Worm (Caenorhabditis elegans): ENCODE data around the gene ent-4.

Gene ent-4

DNA sequence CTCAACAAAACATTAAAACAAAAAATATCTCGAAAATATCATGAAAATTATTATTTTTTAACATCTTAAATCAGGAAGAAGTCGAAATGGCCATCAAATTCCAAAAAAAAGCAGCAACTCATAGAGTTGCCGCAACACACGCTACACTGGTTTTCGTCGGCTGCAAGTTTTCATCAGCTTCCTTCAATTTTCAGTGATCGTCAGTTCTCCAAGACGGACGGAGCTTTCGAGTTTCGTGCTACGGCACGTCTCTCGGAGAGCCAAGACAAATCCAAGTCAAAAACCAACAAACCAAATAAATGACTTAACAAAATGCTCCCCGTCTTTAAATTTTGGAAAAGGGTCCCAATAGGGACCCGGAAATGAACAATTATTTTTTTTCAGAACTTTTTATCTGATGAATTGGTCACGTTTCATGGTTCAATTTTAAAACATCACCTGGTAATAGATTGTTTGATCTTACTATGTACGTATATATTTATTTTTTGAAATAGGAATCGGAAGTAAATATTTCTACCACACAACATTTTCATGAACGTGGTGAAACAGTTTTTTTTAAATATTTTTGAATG, 17.6 kb upstream of the ent-4 start:
- no peak for TF ChIP-seq hif-1 (tag; optimal IDR thresholded peaks at IDR 0.05)
- no peak for TF ChIP-seq php-3 (GFP tag; IDR thresholded peaks at IDR 0.05)
- peak; percentile 98 for TF ChIP-seq snpc-1.2 (GFP tag; IDR thresholded peaks at IDR 0.05)
- TF ChIP-seq zip-2 (tag; optimal IDR thresholded peaks at IDR 0.05): no peak
- no peak for TF ChIP-seq sdz-12 (GFP tag; optimal IDR thresholded peaks at IDR 0.05)
- no peak for TF ChIP-seq unc-62 (GFP tag; optimal IDR thresholded peaks at IDR 0.05 in 1 of 2)
- no peak for TF ChIP-seq unc-62 (tag; optimal IDR thresholded peaks at IDR 0.05)
- no peak for TF ChIP-seq lir-3 (tag; optimal IDR thresholded peaks at IDR 0.05)
- no peak for TF ChIP-seq dpl-1 (GFP tag; optimal IDR thresholded peaks at IDR 0.05)
- TF ChIP-seq arid-1 (GFP tag; conservative IDR thresholded peaks at IDR 0.05): no peak
- no peak for TF ChIP-seq egl-43 (GFP tag; IDR thresholded peaks at IDR 0.05)
- no peak for TF ChIP-seq daf-12 (tag; optimal IDR thresholded peaks at IDR 0.05)
- no peak for TF ChIP-seq lin-29 (GFP tag; IDR thresholded peaks at IDR 0.05)
- TF ChIP-seq F49E8.2 (tag; optimal IDR thresholded peaks at IDR 0.05; ENCODE audit: borderline replicate concordance): peak; percentile 41
- TF ChIP-seq hlh-11 (tag; optimal IDR thresholded peaks at IDR 0.05): no peak
- no peak for TF ChIP-seq fkh-10 (GFP tag; optimal IDR thresholded peaks at IDR 0.05)
- no peak for TF ChIP-seq nhr-6 (tag; optimal IDR thresholded peaks at IDR 0.05)

DNA sequence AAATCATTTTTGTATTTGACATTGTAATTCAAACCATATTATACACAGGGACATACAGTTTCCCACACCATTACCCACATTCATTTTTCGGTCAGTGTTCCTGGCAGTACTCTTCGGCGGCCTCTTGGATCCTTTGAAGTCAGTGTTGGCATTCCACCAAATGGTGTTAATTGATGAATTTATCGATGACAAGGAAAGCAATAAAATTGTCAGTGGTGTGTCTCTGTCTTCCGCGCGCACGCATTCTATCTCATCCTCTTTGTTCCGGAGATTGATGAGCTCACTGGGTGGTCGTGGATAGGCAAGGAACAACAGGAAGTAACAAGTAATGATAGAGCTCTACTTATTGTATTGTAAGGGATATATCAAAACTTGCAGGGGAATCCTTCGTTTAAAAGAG, 16.4 kb upstream of the ent-4 start:
- TF ChIP-seq ztf-11 (tag; optimal IDR thresholded peaks at IDR 0.05): no peak
- no peak for TF ChIP-seq nhr-102 (tag; optimal IDR thresholded peaks at IDR 0.05)
- no peak for TF ChIP-seq lir-3 (tag; optimal IDR thresholded peaks at IDR 0.05)
- no peak for TF ChIP-seq snpc-1.2 (GFP tag; IDR thresholded peaks at IDR 0.05)
- TF ChIP-seq aha-1 (tag): no peak
- no peak for TF ChIP-seq jun-1 (tag; optimal IDR thresholded peaks at IDR 0.05)
- TF ChIP-seq pha-4 (GFP tag; IDR thresholded peaks at IDR 0.05): no peak
- TF ChIP-seq pha-4 (tag; optimal IDR thresholded peaks at IDR 0.05): no peak
- no peak for TF ChIP-seq lsy-2 (tag; optimal IDR thresholded peaks at IDR 0.05)
- no peak for TF ChIP-seq ceh-32 (tag; optimal IDR thresholded peaks at IDR 0.05; ENCODE audit: poor library complexity)
- no peak for TF ChIP-seq aly-2 (tag; optimal IDR thresholded peaks at IDR 0.05)
- TF ChIP-seq F44E2.7 (GFP tag; IDR thresholded peaks at IDR 0.05): no peak
- TF ChIP-seq madf-5 (GFP tag; IDR thresholded peaks at IDR 0.05): no peak
- no peak for TF ChIP-seq tra-1 (GFP tag; IDR thresholded peaks at IDR 0.05)
- no peak for TF ChIP-seq gei-8 (GFP tag; optimal IDR thresholded peaks at IDR 0.05)
- TF ChIP-seq nhr-10 (tag; optimal IDR thresholded peaks at IDR 0.05): no peak
- no peak for TF ChIP-seq Y48G9A.11 (GFP tag; IDR thresholded peaks at IDR 0.05)
- TF ChIP-seq rbr-2 (tag; optimal IDR thresholded peaks at IDR 0.05): no peak
- no peak for TF ChIP-seq zfp-3 (GFP tag; conservative IDR thresholded peaks at IDR 0.05)

DNA sequence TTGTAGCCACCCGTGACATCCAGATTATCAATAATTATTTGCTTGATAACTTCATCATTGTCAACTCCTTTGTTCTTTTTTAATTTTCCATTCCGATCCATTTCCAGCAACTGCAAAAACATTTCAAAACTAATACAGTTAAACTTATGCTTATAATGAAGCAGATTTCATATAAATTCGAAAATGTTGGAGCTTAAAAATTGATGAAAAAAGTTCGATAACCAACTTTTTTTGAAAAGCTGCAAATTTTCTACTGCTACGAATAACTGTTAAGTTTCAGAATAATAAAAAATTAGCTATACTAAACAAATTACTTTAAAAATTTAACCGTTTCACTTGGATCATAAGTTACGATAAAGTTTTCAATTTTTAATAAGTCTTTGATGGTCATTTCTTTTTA, 10.5 kb upstream of the ent-4 start, which contains the start of gene C47A4.1:
Gene C47A4.1 (minus strand): TSS at position 101 of the 400 bp plus-strand sequence.
- TF ChIP-seq snpc-1.2 (GFP tag; IDR thresholded peaks at IDR 0.05) (no peak), nhr-102 (tag; optimal IDR thresholded peaks at IDR 0.05) (no peak), cey-2 (tag; optimal IDR thresholded peaks at IDR 0.05; ENCODE audit: borderline replicate concordance, insufficient read depth) (no peak), zfp-3 (GFP tag; conservative IDR thresholded peaks at IDR 0.05) (no peak), vab-7 (GFP tag; IDR thresholded peaks at IDR 0.05) (no peak), aly-2 (tag; optimal IDR thresholded peaks at IDR 0.05) (no peak), nhr-25 (tag; optimal IDR thresholded peaks at IDR 0.05; ENCODE audit: borderline replicate concordance, insufficient read depth) (no peak), pha-4 (GFP tag; IDR thresholded peaks at IDR 0.05) (no peak), pha-4 (tag; optimal IDR thresholded peaks at IDR 0.05) (no peak), dve-1 (tag; optimal IDR thresholded peaks at IDR 0.05; ENCODE audit: insufficient read depth) (no peak), ZK337.2 (GFP tag; IDR thresholded peaks at IDR 0.05) (no peak), nhr-28 (tag; optimal IDR thresholded peaks at IDR 0.05) (no peak), dmd-6 (GFP tag; IDR thresholded peaks at IDR 0.05) (no peak), ztf-11 (tag; optimal IDR thresholded peaks at IDR 0.05) (no peak), fkh-10 (GFP tag; optimal IDR thresholded peaks at IDR 0.05) (no peak), ceh-44 (GFP tag; IDR thresholded peaks at IDR 0.05) (no peak), nhr-237 (tag; optimal IDR thresholded peaks at IDR 0.05) (no peak)

Measured in whole organism, L4 larva.